Worm (Caenorhabditis elegans) whole organism, mixed stage, embryonic: ENCODE data around the gene Y64H9A.2.

ENCODE experiments used
- blmp-1 ChIP-seq: fragments of 150-350 bp; optimal IDR thresholded peaks from 2 replicates; lab custom pipeline; 2014; ENCODE audit warnings: missing biosample characterization, missing genetic modification characterization
- nhr-12 ChIP-seq: fragments of 150-350 bp; optimal IDR thresholded peaks from 2 replicates; lab custom pipeline; 2014; ENCODE audit warnings: missing biosample characterization, missing genetic modification characterization
- nhr-28 ChIP-seq: fragments of 150-350 bp; optimal IDR thresholded peaks from 2 replicates; lab custom pipeline; 2014; ENCODE audit warnings: missing biosample characterization, missing genetic modification characterization
- tbx-8 ChIP-seq: fragments of 200-800 bp; sonication (Bioruptor generic); optimal IDR thresholded peaks from 2 replicates; lab custom pipeline; 2018; ENCODE audit warnings: mild to moderate bottlenecking, missing genetic modification characterization, moderate library complexity, missing compliant biosample characterization

DNA sequence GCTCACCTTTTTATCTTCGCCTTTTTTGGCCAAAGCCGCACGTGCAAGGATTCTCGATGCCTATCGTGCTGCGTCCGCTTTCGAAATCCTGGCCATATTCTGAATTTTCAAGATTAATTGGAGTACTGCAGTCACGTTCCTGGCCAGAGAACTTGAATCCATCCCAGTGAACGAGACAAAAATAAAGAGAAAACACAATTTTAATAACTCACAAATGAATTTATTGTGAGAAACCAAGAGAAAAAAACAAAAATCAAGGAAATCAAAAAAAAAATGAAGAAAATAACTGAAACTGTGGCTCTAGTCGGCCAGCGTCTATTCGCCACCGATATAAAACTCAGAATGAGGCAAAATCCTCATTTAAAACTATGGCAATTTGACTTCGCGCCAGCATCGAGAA lies 15.4 kb downstream of the Y64H9A.2 start, which contains the start of gene C24H10.4:
- no peak for TF ChIP-seq tbx-8 (GFP tag; lab: Kevin White, UChicago)
- no peak for TF ChIP-seq blmp-1
- TF ChIP-seq nhr-28 (tag; lab: Kevin White, UChicago): no peak
- TF ChIP-seq nhr-12: no peak
